Fruit fly (Drosophila melanogaster) whole organism, embryonic: Measurements from ENCODE around the gene CG9328.
A peak's percentile ranks its signal among the peaks of the same experiment; 100 is the strongest.

ENCODE experiments used
- ATbp ChIP-seq: fragments of 200-800 bp; sonication (Bioruptor generic); optimal IDR thresholded peaks from 2 replicates; lab custom pipeline; 2017; ENCODE audit warnings: missing biosample characterization, mild to moderate bottlenecking, missing genetic modification characterization, missing genetic modification reagents
- Bteb2 ChIP-seq: fragments of 200-800 bp; sonication (Bioruptor generic); optimal IDR thresholded peaks from 2 replicates; lab custom pipeline; 2016; ENCODE audit warnings: missing biosample characterization, missing genetic modification characterization
- CG10147 ChIP-seq: fragments of 200-800 bp; sonication (Bioruptor generic); optimal IDR thresholded peaks from 2 replicates; lab custom pipeline; 2019; ENCODE audit warnings: missing biosample characterization, mild to moderate bottlenecking, missing genetic modification characterization, moderate library complexity
- CG10267 ChIP-seq: fragments of 200-800 bp; sonication (Bioruptor generic); optimal IDR thresholded peaks from 2 replicates; lab custom pipeline; 2018; ENCODE audit warnings: missing biosample characterization, mild to moderate bottlenecking, missing genetic modification characterization, moderate library complexity
- CG12299 ChIP-seq: fragments of 200-800 bp; sonication (Bioruptor generic); optimal IDR thresholded peaks from 2 replicates; lab custom pipeline; 2018; ENCODE audit warnings: missing biosample characterization, mild to moderate bottlenecking, missing genetic modification characterization
- CG12942 ChIP-seq: fragments of 200-800 bp; sonication (Bioruptor generic); optimal IDR thresholded peaks from 3 replicates; lab custom pipeline; 2016; ENCODE audit warnings: missing biosample characterization, missing genetic modification characterization
- CG13424 ChIP-seq: fragments of 200-800 bp; sonication (Bioruptor generic); optimal IDR thresholded peaks from 2 replicates; lab custom pipeline; 2019; ENCODE audit warnings: missing biosample characterization, mild to moderate bottlenecking, missing genetic modification characterization, moderate library complexity
- CG14441 ChIP-seq: fragments of 200-800 bp; sonication (Bioruptor generic); IDR thresholded peaks from 2 replicates; pipeline ENCODE4 v1.3.6; 2022; ENCODE audit warnings: missing biosample characterization, missing genetic modification characterization
- CG15073 ChIP-seq: fragments of 200-800 bp; sonication (Bioruptor generic); optimal IDR thresholded peaks from 2 replicates; lab custom pipeline; 2016; ENCODE audit warnings: missing biosample characterization, missing genetic modification characterization
- CG1602 ChIP-seq: fragments of 200-800 bp; sonication (Bioruptor generic); optimal IDR thresholded peaks from 3 replicates; lab custom pipeline; 2016; ENCODE audit warnings: missing biosample characterization, missing genetic modification characterization
- CG1647 ChIP-seq: fragments of 200-800 bp; sonication (Bioruptor generic); optimal IDR thresholded peaks from 3 replicates; lab custom pipeline; 2016; ENCODE audit warnings: missing biosample characterization, missing genetic modification characterization
- CG17361 ChIP-seq: fragments of 200-800 bp; sonication (Bioruptor generic); IDR thresholded peaks from 3 replicates; pipeline ENCODE4 v1.3.6; 2022; ENCODE audit warnings: missing biosample characterization, missing genetic modification characterization
- CG18262 ChIP-seq: fragments of 200-800 bp; optimal IDR thresholded peaks from 3 replicates; lab custom pipeline; 2019; ENCODE audit warnings: missing biosample characterization, mild to moderate bottlenecking, missing genetic modification characterization, moderate library complexity
- CG1832 ChIP-seq: fragments of 200-800 bp; sonication (Bioruptor generic); optimal IDR thresholded peaks from 2 replicates; lab custom pipeline; 2017; ENCODE audit warnings: missing biosample characterization, mild to moderate bottlenecking, missing genetic modification characterization, inconsistent platforms
- CG2875 ChIP-seq: fragments of 200-800 bp; sonication (Bioruptor generic); optimal IDR thresholded peaks from 2 replicates; lab custom pipeline; 2017; ENCODE audit warnings: missing biosample characterization, mild to moderate bottlenecking, missing genetic modification characterization, missing genetic modification reagents
- CG32532 ChIP-seq: fragments of 200-800 bp; sonication (Bioruptor generic); IDR thresholded peaks from 2 replicates; pipeline ENCODE4 v1.3.6; 2022; ENCODE audit warnings: missing biosample characterization, missing genetic modification characterization
- CG32767 ChIP-seq: fragments of 200-800 bp; sonication (Bioruptor generic); IDR thresholded peaks from 2 replicates; pipeline ENCODE4 v1.3.6; 2022; ENCODE audit warnings: missing biosample characterization, missing genetic modification characterization
- CG4730 ChIP-seq: fragments of 200-800 bp; sonication (Bioruptor generic); IDR thresholded peaks from 2 replicates; pipeline ENCODE4 v1.3.6; 2022; ENCODE audit warnings: missing biosample characterization, missing genetic modification characterization
- CG6654 ChIP-seq: fragments of 200-800 bp; sonication (Bioruptor generic); optimal IDR thresholded peaks from 2 replicates; lab custom pipeline; 2017; ENCODE audit warnings: missing biosample characterization, mild to moderate bottlenecking, missing genetic modification characterization
- CG6765 ChIP-seq: fragments of 200-800 bp; sonication (Bioruptor generic); optimal IDR thresholded peaks from 3 replicates; lab custom pipeline; 2017; ENCODE audit warnings: missing biosample characterization, mild to moderate bottlenecking, missing genetic modification characterization
- CG7271 ChIP-seq: fragments of 200-800 bp; sonication (Bioruptor generic); optimal IDR thresholded peaks from 2 replicates; lab custom pipeline; 2018; ENCODE audit warnings: missing biosample characterization, mild to moderate bottlenecking, missing genetic modification characterization, moderate library complexity
- CG9817 ChIP-seq: fragments of 200-800 bp; sonication (Bioruptor generic); optimal IDR thresholded peaks from 2 replicates; lab custom pipeline; 2018; ENCODE audit warnings: missing biosample characterization, mild to moderate bottlenecking, missing genetic modification characterization, moderate library complexity
- CG9876 ChIP-seq: fragments of 200-800 bp; sonication (Bioruptor generic); optimal IDR thresholded peaks from 2 replicates; lab custom pipeline; 2016; ENCODE audit warnings: missing biosample characterization, missing genetic modification characterization
- Dbx ChIP-seq: fragments of 200-800 bp; sonication (Bioruptor generic); IDR thresholded peaks from 3 replicates; pipeline ENCODE4 v1.3.6; 2022; ENCODE audit warnings: missing biosample characterization, missing genetic modification characterization
- Dref ChIP-seq: fragments of 200-800 bp; sonication (Bioruptor generic); IDR thresholded peaks from 2 replicates; pipeline ENCODE4 v1.3.6; 2022; ENCODE audit warnings: missing biosample characterization, missing genetic modification characterization
- GATAe ChIP-seq: fragments of 200-800 bp; sonication (Bioruptor generic); conservative IDR thresholded peaks from 2 replicates; pipeline ENCODE4 v1.3.6; 2022; ENCODE audit warnings: missing biosample characterization, missing genetic modification characterization
- Gug ChIP-seq: fragments of 200-800 bp; sonication (Bioruptor generic); IDR thresholded peaks from 4 replicates; pipeline ENCODE4 v1.3.6; 2022; ENCODE audit warnings: missing biosample characterization, missing genetic modification characterization
- HLH54F ChIP-seq: fragments of 200-800 bp; sonication (Bioruptor generic); optimal IDR thresholded peaks from 3 replicates; lab custom pipeline; 2016; ENCODE audit warnings: missing biosample characterization, missing genetic modification characterization
- HmgD ChIP-seq: fragments of 200-800 bp; sonication (Bioruptor generic); optimal IDR thresholded peaks from 3 replicates; lab custom pipeline; 2016; ENCODE audit warnings: missing biosample characterization, missing genetic modification characterization
- Hmr ChIP-seq: fragments of 200-800 bp; sonication (Bioruptor generic); optimal IDR thresholded peaks from 3 replicates; lab custom pipeline; 2017; ENCODE audit warnings: mild to moderate bottlenecking, missing biosample characterization, missing genetic modification reagents, missing genetic modification characterization
- Lpt ChIP-seq: fragments of >200 bp; optimal IDR thresholded peaks from 2 replicates; lab custom pipeline; 2018; ENCODE audit warnings: missing biosample characterization, missing genetic modification characterization
- Scr ChIP-seq: fragments of 200-800 bp; sonication (Bioruptor generic); IDR thresholded peaks from 2 replicates; pipeline ENCODE4 v1.3.6; 2022; ENCODE audit warnings: missing biosample characterization, missing genetic modification characterization; ENCODE audit not compliant: partially characterized antibody
- aop ChIP-seq: fragments of 200-800 bp; sonication (Bioruptor generic); IDR thresholded peaks from 2 replicates; pipeline ENCODE4 v1.3.6; 2022; ENCODE audit warnings: missing biosample characterization, missing genetic modification characterization
- bigmax ChIP-seq: fragments of 200-800 bp; sonication (Bioruptor generic); optimal IDR thresholded peaks from 2 replicates; lab custom pipeline; 2018; ENCODE audit warnings: missing biosample characterization, mild to moderate bottlenecking, missing genetic modification characterization
- chif ChIP-seq, 2 experiments: fragments of 200-800 bp; sonication (Bioruptor generic); optimal IDR thresholded peaks; 3 replicates each; lab custom pipeline; 2016; ENCODE audit warnings: missing biosample characterization in 2 of 2, missing genetic modification characterization in 2 of 2
- croc ChIP-seq: fragments of 200-800 bp; sonication (Bioruptor generic); conservative IDR thresholded peaks from 3 replicates; pipeline ENCODE4 v1.3.6; 2022; ENCODE audit warnings: missing biosample characterization, missing genetic modification characterization
- crp ChIP-seq, 2 experiments: fragments of 200-800 bp; sonication (Bioruptor generic); optimal IDR thresholded peaks; 2 replicates in 1 of 2; 3 replicates in 1 of 2; lab custom pipeline; 2017; ENCODE audit warnings: missing biosample characterization in 2 of 2, missing genetic modification characterization in 2 of 2, mild to moderate bottlenecking in 1 of 2, moderate library complexity in 1 of 2
- disco-r ChIP-seq: fragments of 200-800 bp; sonication (Bioruptor generic); optimal IDR thresholded peaks from 2 replicates; lab custom pipeline; 2016; ENCODE audit warnings: missing biosample characterization, missing genetic modification characterization
- ewg ChIP-seq: fragments of 200-800 bp; sonication (Bioruptor generic); optimal IDR thresholded peaks from 3 replicates; lab custom pipeline; 2017; ENCODE audit warnings: mild to moderate bottlenecking, missing biosample characterization, missing genetic modification reagents, missing genetic modification characterization
- fd102C ChIP-seq: fragments of 200-800 bp; sonication (Bioruptor generic); optimal IDR thresholded peaks from 2 replicates; lab custom pipeline; 2018; ENCODE audit warnings: missing biosample characterization, mild to moderate bottlenecking, missing genetic modification characterization, moderate library complexity
- h ChIP-seq: fragments of >200 bp; optimal IDR thresholded peaks from 2 replicates; lab custom pipeline; 2017
- hbn ChIP-seq: fragments of 200-800 bp; sonication (Bioruptor generic); IDR thresholded peaks from 2 replicates; pipeline ENCODE4 v1.3.6; 2022; ENCODE audit warnings: missing biosample characterization, missing genetic modification characterization; ENCODE audit not compliant: partially characterized antibody
- inv ChIP-seq: fragments of 200-800 bp; sonication (Bioruptor generic); IDR thresholded peaks from 2 replicates; pipeline ENCODE4 v1.3.6; 2022; ENCODE audit warnings: missing biosample characterization, missing genetic modification characterization; ENCODE audit not compliant: partially characterized antibody
- lmd ChIP-seq: fragments of 200-800 bp; sonication (Bioruptor generic); IDR thresholded peaks from 2 replicates; pipeline ENCODE4 v1.3.6; 2022; ENCODE audit warnings: missing biosample characterization, missing genetic modification characterization
- maf-S ChIP-seq: fragments of 200-800 bp; sonication (Bioruptor generic); optimal IDR thresholded peaks from 2 replicates; lab custom pipeline; 2016; ENCODE audit warnings: missing biosample characterization, missing genetic modification characterization
- ro ChIP-seq: fragments of 200-800 bp; sonication (Bioruptor generic); IDR thresholded peaks from 2 replicates; pipeline ENCODE4 v1.3.6; 2022; ENCODE audit warnings: missing biosample characterization, missing genetic modification characterization
- sima ChIP-seq: fragments of 200-800 bp; sonication (Bioruptor generic); optimal IDR thresholded peaks from 2 replicates; lab custom pipeline; 2016; ENCODE audit warnings: missing biosample characterization, missing genetic modification characterization
- tin ChIP-seq: fragments of 200-800 bp; sonication (Bioruptor generic); optimal IDR thresholded peaks from 3 replicates; lab custom pipeline; 2016; ENCODE audit warnings: missing biosample characterization, missing genetic modification characterization
- unc-4 ChIP-seq: fragments of 200-800 bp; sonication (Bioruptor generic); IDR thresholded peaks from 2 replicates; pipeline ENCODE4 v1.3.6; 2022; ENCODE audit warnings: missing biosample characterization, missing genetic modification characterization; ENCODE audit not compliant: partially characterized antibody
- vvl ChIP-seq: fragments of 200-800 bp; sonication (Bioruptor generic); IDR thresholded peaks from 2 replicates; pipeline ENCODE4 v1.3.6; 2022; ENCODE audit warnings: missing biosample characterization, missing genetic modification characterization
- wek ChIP-seq: fragments of 200-800 bp; sonication (Bioruptor generic); optimal IDR thresholded peaks from 3 replicates; lab custom pipeline; 2018; ENCODE audit warnings: missing biosample characterization, mild to moderate bottlenecking, missing genetic modification characterization, moderate library complexity

The CG9328 gene

DNA sequence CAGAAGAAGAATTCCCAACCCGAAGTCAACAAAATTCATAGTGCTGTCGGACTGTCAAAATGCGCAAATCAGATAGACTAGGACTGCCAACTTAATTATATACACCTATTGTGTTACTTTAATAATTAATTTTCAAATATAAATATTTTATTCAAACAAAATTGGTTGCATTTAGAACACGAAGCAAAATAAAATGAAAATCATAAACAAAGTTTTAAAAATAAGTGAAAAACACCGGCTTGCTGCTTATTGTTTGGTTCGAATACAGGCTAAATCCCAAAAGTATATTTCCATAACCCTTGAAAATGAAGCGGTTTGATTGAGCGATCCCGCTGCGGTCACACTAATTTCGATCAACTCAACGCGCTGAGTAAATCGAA lies 39.7 kb upstream of the CG9328 start, which contains the start of the genes Rhau and dia (continued):
- TF ChIP-seq Bteb2 (GFP tag; lab: Kevin White, UChicago), result peak; percentile 9
- TF ChIP-seq Hmr (GFP tag; lab: Kevin White, UChicago), result peak; percentile 70
- no peak for TF ChIP-seq unc-4 (GFP tag; lab: Robert Waterston, UW)
- no peak; the same call in 2 of the 3 replicates for TF ChIP-seq CG17361 (GFP tag; lab: Robert Waterston, UW)
- TF ChIP-seq HLH54F, result peak; percentile 8
- TF ChIP-seq hbn, result no peak
- TF ChIP-seq CG1832 (GFP tag; lab: Kevin White, UChicago), result no peak
- peak; percentile 16 for TF ChIP-seq CG12299
- no peak for TF ChIP-seq chif (GFP tag; optimal IDR thresholded peaks at IDR 0.05; lab: Kevin White, UChicago)
- TF ChIP-seq bigmax, result peak; percentile 65
- no peak for TF ChIP-seq CG1647
- TF ChIP-seq CG6765, result no peak
- TF ChIP-seq fd102C (GFP tag; lab: Kevin White, UChicago), result no peak
- TF ChIP-seq Scr (GFP tag; lab: Robert Waterston, UW), result peak; percentile 28; the same call in 1 of the 2 replicates
- TF ChIP-seq CG6654, result no peak
- TF ChIP-seq disco-r (GFP tag; lab: Kevin White, UChicago), result no peak
- peak; percentile 7 for TF ChIP-seq CG12942 (GFP tag; lab: Kevin White, UChicago)
- TF ChIP-seq CG32532 (GFP tag; lab: Robert Waterston, UW), result no peak
- TF ChIP-seq Gug, result no peak
- peak; percentile 38 for TF ChIP-seq CG13424 (tag; lab: Kevin White, UChicago)
- no peak for TF ChIP-seq CG15073 (GFP tag; lab: Kevin White, UChicago)
- TF ChIP-seq croc (GFP tag; lab: Robert Waterston, UW), result no peak
- no peak for TF ChIP-seq sima (GFP tag; lab: Kevin White, UChicago)
- peak in 1 of 2 experiments; percentile 26 for TF ChIP-seq crp (GFP tag; optimal IDR thresholded peaks at IDR 0.05; lab: Kevin White, UChicago)
- no peak for TF ChIP-seq CG32767 (GFP tag; lab: Robert Waterston, UW)
- peak; percentile 76 for TF ChIP-seq CG10267 (tag; lab: Kevin White, UChicago)
- no peak for TF ChIP-seq CG7271 (tag; lab: Kevin White, UChicago)
- no peak for TF ChIP-seq Dbx (GFP tag; lab: Robert Waterston, UW)
- TF ChIP-seq CG1602 (GFP tag; lab: Kevin White, UChicago), result no peak
- TF ChIP-seq CG4730, result no peak
- TF ChIP-seq CG18262 (tag; lab: Kevin White, UChicago), result peak; percentile 38
- TF ChIP-seq h (lab: Kevin White, UChicago), result no peak
- no peak for TF ChIP-seq ro (GFP tag; lab: Robert Waterston, UW)
- peak; percentile 45 for TF ChIP-seq CG9817 (tag; lab: Kevin White, UChicago)
- TF ChIP-seq lmd, result no peak
- no peak for TF ChIP-seq CG2875 (GFP tag; lab: Kevin White, UChicago)
- TF ChIP-seq maf-S (GFP tag; lab: Kevin White, UChicago), result no peak
- peak; percentile 25 for TF ChIP-seq tin
- TF ChIP-seq CG14441 (GFP tag; lab: Robert Waterston, UW), result no peak
- no peak for TF ChIP-seq CG9876 (GFP tag; lab: Kevin White, UChicago)
- TF ChIP-seq inv, result no peak
- no peak for TF ChIP-seq GATAe (GFP tag; lab: Robert Waterston, UW)
- no peak for TF ChIP-seq vvl (GFP tag; lab: Robert Waterston, UW)
- TF ChIP-seq ewg (GFP tag; lab: Kevin White, UChicago), result peak; percentile 41
- no peak for TF ChIP-seq ATbp (GFP tag; lab: Kevin White, UChicago)
- no peak for TF ChIP-seq CG10147 (GFP tag; lab: Kevin White, UChicago)
- peak; percentile 42 for TF ChIP-seq HmgD (GFP tag; lab: Kevin White, UChicago)
- no peak for TF ChIP-seq aop (GFP tag; lab: Robert Waterston, UW)
- no peak for TF ChIP-seq wek
- no peak for TF ChIP-seq Lpt (GFP tag; lab: Kevin White, UChicago)
- peak; percentile 57 for TF ChIP-seq Dref (GFP tag; lab: Robert Waterston, UW)
